Fruit fly (Drosophila melanogaster): ENCODE measurements around the gene CG33172.
A peak's percentile ranks its signal among the peaks of the same experiment; 100 is the strongest.

dm6 chrX:15760447-15761297 is 8.8 kb upstream of the CG33172 start, which contains the start of the genes Graf and mRpL3:
- TF ChIP-seq Clk (GFP tag; optimal IDR thresholded peaks at IDR 0.05) (no peak), CG11617 (GFP tag; optimal IDR thresholded peaks at IDR 0.05) (no peak), kay (GFP tag; ENCODE audit: borderline replicate concordance) (peak; percentile 97), Crg-1 (GFP tag; optimal IDR thresholded peaks at IDR 0.05) (no peak), CG7101 (tag; optimal IDR thresholded peaks at IDR 0.05) (no peak), pad (GFP tag; optimal IDR thresholded peaks at IDR 0.05) (peak; percentile 3), CG12768 (GFP tag; optimal IDR thresholded peaks at IDR 0.05) (no peak), bab1 (GFP tag; optimal IDR thresholded peaks at IDR 0.05) (peak; percentile 6), cic (GFP tag; optimal IDR thresholded peaks at IDR 0.05) (no peak)
